Worm (Caenorhabditis elegans) whole organism, L3 larva: ENCODE data around the gene srx-22.

ENCODE experiments used
- R02D3.7 ChIP-seq: fragments of 150-350 bp; optimal IDR thresholded peaks from 2 replicates; lab custom pipeline; 2014; ENCODE audit warnings: missing biosample characterization, missing genetic modification characterization
- aly-2 ChIP-seq: fragments of 150-350 bp; optimal IDR thresholded peaks from 2 replicates; lab custom pipeline; 2014; ENCODE audit warnings: missing biosample characterization, missing genetic modification characterization
- ama-1 ChIP-seq: fragments of 150-350 bp; optimal IDR thresholded peaks from 2 replicates; lab custom pipeline; 2018
- ceh-16 ChIP-seq: sonication (generic microtip); optimal IDR thresholded peaks from 2 replicates; lab custom pipeline; 2017; ENCODE audit warnings: missing biosample characterization, missing genetic modification characterization
- ceh-28 ChIP-seq: fragments of 150-350 bp; optimal IDR thresholded peaks from 2 replicates; lab custom pipeline; 2014; ENCODE audit warnings: missing biosample characterization, missing genetic modification reagents, missing genetic modification characterization
- ceh-82 ChIP-seq: fragments of 150-350 bp; optimal IDR thresholded peaks from 2 replicates; lab custom pipeline; 2014; ENCODE audit warnings: missing biosample characterization, missing genetic modification characterization
- ceh-9 ChIP-seq: sonication (generic microtip); optimal IDR thresholded peaks from 2 replicates; lab custom pipeline; 2018; ENCODE audit warnings: missing biosample characterization, missing genetic modification characterization
- daf-12 ChIP-seq: fragments of 150-350 bp; optimal IDR thresholded peaks from 2 replicates; lab custom pipeline; 2014; ENCODE audit warnings: missing biosample characterization, missing genetic modification reagents, missing genetic modification characterization
- egl-27 ChIP-seq: sonication (generic microtip); optimal IDR thresholded peaks from 4 replicates; lab custom pipeline; 2017; ENCODE audit warnings: missing biosample characterization, missing genetic modification reagents, missing genetic modification characterization
- elt-1 ChIP-seq: fragments of 150-350 bp; optimal IDR thresholded peaks from 2 replicates; lab custom pipeline; 2014; ENCODE audit warnings: missing biosample characterization, missing genetic modification characterization
- elt-3 ChIP-seq, 3 experiments: fragments of 150-350 bp in 1 of 3; sonication (generic microtip) in 2 of 3; optimal IDR thresholded peaks; 2 replicates in 2 of 3; 4 replicates in 1 of 3; lab custom pipeline; 2014 to 2017; ENCODE audit warnings: missing biosample characterization in 3 of 3, missing genetic modification characterization in 3 of 3
- eor-1 ChIP-seq, 2 experiments: fragments of 150-350 bp; optimal IDR thresholded peaks; 2 replicates each; lab custom pipeline; 2014 to 2018; ENCODE audit warnings: missing biosample characterization in 2 of 2, missing genetic modification characterization in 2 of 2
- fkh-2 ChIP-seq: fragments of 150-350 bp; optimal IDR thresholded peaks from 2 replicates; lab custom pipeline; 2014; ENCODE audit warnings: missing biosample characterization, missing genetic modification reagents, missing genetic modification characterization
- fos-1 ChIP-seq: fragments of 150-350 bp; optimal IDR thresholded peaks from 2 replicates; lab custom pipeline; 2014; ENCODE audit warnings: missing biosample characterization, missing genetic modification characterization
- hmg-11 ChIP-seq: sonication (generic microtip); optimal IDR thresholded peaks from 2 replicates; lab custom pipeline; 2016; ENCODE audit warnings: missing genetic modification characterization, missing compliant biosample characterization
- jun-1 ChIP-seq: fragments of 150-350 bp; optimal IDR thresholded peaks from 2 replicates; lab custom pipeline; 2014; ENCODE audit warnings: missing biosample characterization, missing genetic modification reagents, missing genetic modification characterization
- lin-15B ChIP-seq: fragments of 150-350 bp; optimal IDR thresholded peaks from 2 replicates; lab custom pipeline; 2014; ENCODE audit warnings: missing biosample characterization, missing genetic modification characterization
- lsy-12 ChIP-seq: sonication (generic microtip); optimal IDR thresholded peaks from 2 replicates; lab custom pipeline; 2016; ENCODE audit warnings: mild to moderate bottlenecking, missing genetic modification characterization, missing compliant biosample characterization
- mdl-1 ChIP-seq: fragments of 150-350 bp; optimal IDR thresholded peaks from 2 replicates; lab custom pipeline; 2014; ENCODE audit warnings: missing biosample characterization, missing genetic modification characterization
- mml-1 ChIP-seq: fragments of 150-350 bp; sonication (generic microtip); optimal IDR thresholded peaks from 3 replicates; lab custom pipeline; 2014; ENCODE audit warnings: missing biosample characterization, missing genetic modification characterization
- nhr-11 ChIP-seq: fragments of 150-350 bp; optimal IDR thresholded peaks from 2 replicates; lab custom pipeline; 2014; ENCODE audit warnings: missing biosample characterization, missing genetic modification characterization
- nhr-12 ChIP-seq: fragments of 150-350 bp; optimal IDR thresholded peaks from 2 replicates; lab custom pipeline; 2014; ENCODE audit warnings: missing biosample characterization, missing genetic modification characterization
- nhr-237 ChIP-seq: fragments of 150-350 bp; optimal IDR thresholded peaks from 2 replicates; lab custom pipeline; 2014; ENCODE audit warnings: missing biosample characterization, missing genetic modification characterization
- nhr-25 ChIP-seq: sonication (generic microtip); optimal IDR thresholded peaks from 2 replicates; lab custom pipeline; 2017; ENCODE audit warnings: missing biosample characterization, missing genetic modification characterization
- nhr-28 ChIP-seq: fragments of 150-350 bp; optimal IDR thresholded peaks from 2 replicates; lab custom pipeline; 2014; ENCODE audit warnings: missing biosample characterization, missing genetic modification characterization
- nhr-43 ChIP-seq: sonication (generic microtip); optimal IDR thresholded peaks from 2 replicates; lab custom pipeline; 2016; ENCODE audit warnings: mild to moderate bottlenecking, missing genetic modification characterization, missing compliant biosample characterization; ENCODE audit not compliant: poor library complexity, severe bottlenecking
- nhr-77 ChIP-seq: fragments of 150-350 bp; optimal IDR thresholded peaks from 2 replicates; lab custom pipeline; 2014; ENCODE audit warnings: missing biosample characterization, missing genetic modification characterization
- pha-4 ChIP-seq: fragments of 150-350 bp; optimal IDR thresholded peaks from 2 replicates; lab custom pipeline; 2014; ENCODE audit warnings: missing biosample characterization, missing genetic modification reagents, missing genetic modification characterization
- pqm-1 ChIP-seq: fragments of 150-350 bp; optimal IDR thresholded peaks from 2 replicates; lab custom pipeline; 2017; ENCODE audit warnings: missing biosample characterization, missing genetic modification characterization, inconsistent platforms
- sea-2 ChIP-seq: fragments of 150-350 bp; sonication (generic microtip); optimal IDR thresholded peaks from 4 replicates; lab custom pipeline; 2014; ENCODE audit warnings: missing biosample characterization, missing genetic modification reagents, missing genetic modification characterization
- skn-1 ChIP-seq: fragments of 150-350 bp; optimal IDR thresholded peaks from 2 replicates; lab custom pipeline; 2014; ENCODE audit warnings: missing biosample characterization, missing genetic modification characterization
- snpc-4 ChIP-seq: fragments of 150-350 bp; optimal IDR thresholded peaks from 2 replicates; lab custom pipeline; 2014; ENCODE audit warnings: missing biosample characterization, missing genetic modification characterization
- tbx-2 ChIP-seq: sonication (generic microtip); optimal IDR thresholded peaks from 2 replicates; lab custom pipeline; 2016; ENCODE audit warnings: mild to moderate bottlenecking, missing genetic modification characterization, missing compliant biosample characterization
- unc-39 ChIP-seq: sonication (generic microtip); optimal IDR thresholded peaks from 4 replicates; lab custom pipeline; 2017; ENCODE audit warnings: missing biosample characterization, missing genetic modification characterization
- unc-62 ChIP-seq: fragments of 150-350 bp; sonication (generic microtip); optimal IDR thresholded peaks from 4 replicates; lab custom pipeline; 2014; ENCODE audit warnings: missing biosample characterization, missing genetic modification reagents, missing genetic modification characterization
- zag-1 ChIP-seq: fragments of 150-350 bp; optimal IDR thresholded peaks from 2 replicates; lab custom pipeline; 2014; ENCODE audit warnings: missing biosample characterization, missing genetic modification characterization
- ztf-4 ChIP-seq: fragments of 150-350 bp; optimal IDR thresholded peaks from 2 replicates; lab custom pipeline; 2014; ENCODE audit warnings: missing biosample characterization, missing genetic modification characterization

Gene srx-22

DNA sequence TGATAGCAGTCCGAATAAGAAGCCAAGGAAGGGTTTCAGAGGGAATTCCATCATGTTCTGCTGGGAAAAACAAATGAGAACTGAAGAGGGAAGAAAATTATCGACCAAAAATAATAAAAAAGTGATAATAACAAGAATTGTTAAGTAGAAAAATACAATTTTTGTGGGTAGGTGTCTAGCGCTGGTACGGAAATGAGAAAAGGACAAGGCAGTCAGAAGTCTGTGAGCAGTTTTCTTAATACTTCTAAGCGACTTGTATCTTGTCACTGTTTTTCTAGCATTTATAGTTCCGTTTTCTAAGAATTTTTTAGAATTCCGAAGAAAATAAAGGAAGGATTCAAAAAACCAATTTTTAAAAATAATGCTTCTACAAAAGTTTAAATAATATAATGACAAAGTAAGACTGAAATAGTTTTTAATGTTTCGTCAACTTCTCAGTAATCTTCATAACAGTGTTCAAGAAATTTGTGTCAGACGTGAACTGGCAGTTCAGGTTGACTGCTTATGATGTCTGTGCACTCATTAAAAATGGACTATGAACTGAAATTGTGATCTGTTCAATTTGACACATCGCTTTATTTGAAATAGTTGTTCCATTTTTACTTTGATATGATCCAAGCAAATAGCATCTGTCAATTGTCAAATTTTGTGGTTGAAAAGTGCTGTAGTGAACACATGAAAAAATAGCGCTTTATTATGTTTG, 13.1 kb downstream of the srx-22 start, which contains the start of gene srx-4:
Gene srx-4 (minus strand): TSS at position 51 of the 703 bp plus-strand sequence.
- TF ChIP-seq lsy-12 (tag; lab: Kevin White, UChicago): no peak
- no peak for TF ChIP-seq sea-2 (GFP tag; lab: Kevin White, UChicago)
- TF ChIP-seq zag-1 (tag; lab: Kevin White, UChicago): no peak
- no peak for TF ChIP-seq pqm-1 (tag; lab: Kevin White, UChicago)
- TF ChIP-seq unc-39 (tag; lab: Kevin White, UChicago): no peak
- no peak for TF ChIP-seq egl-27 (tag; lab: Kevin White, UChicago)
- TF ChIP-seq ztf-4 (tag; lab: Kevin White, UChicago): no peak
- TF ChIP-seq jun-1 (tag; lab: Kevin White, UChicago): no peak
- no peak for TF ChIP-seq lin-15B (tag; lab: Kevin White, UChicago)
- TF ChIP-seq ama-1 (lab: Kevin White, UChicago): no peak

DNA sequence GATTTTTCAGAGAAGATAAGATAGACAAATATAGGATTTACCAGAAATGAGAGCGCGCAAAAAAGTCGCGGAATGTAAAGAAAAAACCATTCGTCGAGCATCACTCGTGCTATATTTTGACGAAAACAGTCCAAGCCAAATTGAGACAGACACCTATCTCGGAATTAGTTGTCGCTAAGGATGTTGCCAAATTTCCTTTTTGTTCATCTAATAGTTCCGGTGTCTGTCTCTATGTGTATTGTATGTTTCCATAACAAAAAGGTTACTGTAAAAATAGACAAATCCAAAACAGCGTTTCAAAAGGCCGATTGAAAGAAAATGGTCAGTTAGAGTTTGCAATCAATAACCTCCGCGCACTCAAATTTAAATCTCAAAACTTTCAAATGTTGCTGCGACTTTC, 14.9 kb downstream of the srx-22 start, which contains the start of gene srj-53:
Gene srj-53 (minus strand): TSS at position 101 of the 400 bp plus-strand sequence.
- TF ChIP-seq mml-1 (tag; lab: Kevin White, UChicago) (no peak), snpc-4 (tag; lab: Kevin White, UChicago) (no peak), ama-1 (lab: Kevin White, UChicago) (no peak), nhr-12 (tag; lab: Kevin White, UChicago) (no peak), nhr-43 (tag; lab: Kevin White, UChicago) (no peak), eor-1 (tag; optimal IDR thresholded peaks at IDR 0.05; lab: Kevin White, UChicago) (no peak), fos-1 (tag; lab: Kevin White, UChicago) (no peak), nhr-11 (tag; lab: Kevin White, UChicago) (no peak), egl-27 (tag; lab: Kevin White, UChicago) (no peak), elt-1 (tag; lab: Kevin White, UChicago) (no peak), hmg-11 (tag; lab: Kevin White, UChicago) (no peak), zag-1 (tag; lab: Kevin White, UChicago) (no peak), ceh-16 (tag; lab: Kevin White, UChicago) (no peak), aly-2 (tag; lab: Kevin White, UChicago) (no peak), ceh-9 (tag; lab: Kevin White, UChicago) (no peak), unc-39 (tag; lab: Kevin White, UChicago) (no peak), nhr-28 (tag; lab: Kevin White, UChicago) (no peak)

DNA sequence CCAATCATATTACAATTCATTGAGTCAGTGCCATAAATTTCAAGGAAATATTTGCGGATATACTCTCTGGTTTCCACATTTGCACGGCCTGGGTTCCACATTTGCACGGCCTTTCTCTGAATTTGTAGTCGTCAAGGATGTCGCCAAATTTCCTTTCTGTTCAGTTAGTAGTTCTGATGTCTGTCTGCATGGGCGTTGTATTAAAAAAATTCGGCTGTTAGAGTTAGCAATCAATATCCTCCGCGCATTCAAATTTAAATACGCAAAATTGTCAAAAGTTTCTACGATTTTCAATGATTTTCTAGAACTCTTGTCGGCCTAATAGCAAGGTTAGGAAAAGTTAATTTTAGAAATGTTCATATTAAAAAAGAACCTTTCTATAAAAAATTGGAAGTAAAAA, 16.2 kb downstream of the srx-22 start, which contains the start of gene srj-52:
Gene srj-52 (minus strand): TSS at position 101 of the 400 bp plus-strand sequence.
- TF ChIP-seq nhr-11 (tag; lab: Kevin White, UChicago) (no peak), nhr-77 (tag; lab: Kevin White, UChicago) (no peak), nhr-43 (tag; lab: Kevin White, UChicago) (no peak), lsy-12 (tag; lab: Kevin White, UChicago) (no peak), ceh-28 (tag; lab: Kevin White, UChicago) (no peak), nhr-237 (tag; lab: Kevin White, UChicago) (no peak), sea-2 (GFP tag; lab: Kevin White, UChicago) (no peak), unc-62 (no peak), tbx-2 (tag; lab: Kevin White, UChicago) (no peak), R02D3.7 (tag; lab: Kevin White, UChicago) (no peak), pqm-1 (tag; lab: Kevin White, UChicago) (no peak), fos-1 (tag; lab: Kevin White, UChicago) (no peak), skn-1 (tag; lab: Kevin White, UChicago) (no peak), ceh-82 (tag; lab: Kevin White, UChicago) (no peak), daf-12 (tag; lab: Kevin White, UChicago) (no peak), ceh-16 (tag; lab: Kevin White, UChicago) (no peak), mml-1 (tag; lab: Kevin White, UChicago) (no peak), jun-1 (tag; lab: Kevin White, UChicago) (no peak), ama-1 (lab: Kevin White, UChicago) (no peak)

DNA sequence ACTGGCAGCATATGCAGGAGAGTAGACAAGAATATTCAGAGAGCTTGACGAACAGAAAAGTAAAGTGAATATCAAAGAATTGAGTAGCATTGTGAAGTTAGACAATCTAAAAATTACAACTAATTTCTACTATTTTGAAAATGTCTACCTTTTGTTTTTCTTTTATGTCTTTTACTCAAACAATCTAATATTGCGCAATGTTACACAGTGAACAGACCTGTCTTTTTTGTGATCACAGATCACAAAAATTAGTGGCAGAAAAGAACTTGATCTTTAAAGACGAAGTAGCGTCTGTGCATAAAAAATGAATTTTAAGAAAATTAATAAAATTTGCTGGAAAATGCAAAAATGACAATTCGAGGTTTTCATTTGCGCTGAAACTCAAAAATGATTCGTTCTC, 19.3 kb downstream of the srx-22 start:
- TF ChIP-seq eor-1 (tag; optimal IDR thresholded peaks at IDR 0.05; lab: Kevin White, UChicago) (no peak), nhr-25 (tag; lab: Kevin White, UChicago) (no peak), nhr-77 (tag; lab: Kevin White, UChicago) (no peak), mdl-1 (tag; lab: Kevin White, UChicago) (no peak), pha-4 (tag; lab: Kevin White, UChicago) (no peak), elt-3 (tag; optimal IDR thresholded peaks at IDR 0.05; lab: Kevin White, UChicago) (no peak), fos-1 (tag; lab: Kevin White, UChicago) (no peak), nhr-12 (tag; lab: Kevin White, UChicago) (no peak), ama-1 (lab: Kevin White, UChicago) (no peak), fkh-2 (tag; lab: Kevin White, UChicago) (no peak), nhr-237 (tag; lab: Kevin White, UChicago) (no peak)
- TF ChIP-seq, all 47 proteins: peak for 0
